Fruit fly (Drosophila melanogaster): ENCODE measurements around the gene Acyp2.

dm6 chr3R:15784298-15784697 lies 8.2 kb upstream of the Acyp2 start:
- TF ChIP-seq gl (tag; optimal IDR thresholded peaks at IDR 0.05) (no peak), EcR (GFP tag; optimal IDR thresholded peaks at IDR 0.05) (no peak), fd96Ca (GFP tag; IDR thresholded peaks at IDR 0.05) (no peak), D1 (tag; optimal IDR thresholded peaks at IDR 0.05) (no peak), rn (GFP tag; IDR thresholded peaks at IDR 0.05) (no peak)
